Worm (Caenorhabditis elegans) whole organism, L2 larva: ENCODE data around the gene mks-1.

Experiments
- egl-27 ChIP-seq: sonication (generic microtip); optimal IDR thresholded peaks from 3 replicates; lab custom pipeline; 2017; ENCODE audit warnings: missing biosample characterization, missing genetic modification reagents, missing genetic modification characterization
- elt-1 ChIP-seq: fragments of 150-350 bp; optimal IDR thresholded peaks from 2 replicates; lab custom pipeline; 2014; ENCODE audit warnings: missing biosample characterization, missing genetic modification characterization
- elt-3 ChIP-seq: sonication (generic microtip); optimal IDR thresholded peaks from 2 replicates; lab custom pipeline; 2017; ENCODE audit warnings: missing biosample characterization, missing genetic modification characterization
- fos-1 ChIP-seq: fragments of 150-350 bp; optimal IDR thresholded peaks from 2 replicates; lab custom pipeline; 2014; ENCODE audit warnings: missing biosample characterization, missing genetic modification characterization
- lin-11 ChIP-seq: fragments of 150-350 bp; sonication (generic microtip); optimal IDR thresholded peaks from 2 replicates; lab custom pipeline; 2014; ENCODE audit warnings: missing biosample characterization, missing genetic modification characterization, inconsistent platforms, mixed read lengths
- lin-39 ChIP-seq: fragments of 150-350 bp; optimal IDR thresholded peaks from 2 replicates; lab custom pipeline; 2014; ENCODE audit warnings: missing biosample characterization, missing genetic modification reagents, missing genetic modification characterization
- lsy-2 ChIP-seq, 2 experiments: fragments of 150-350 bp in 1 of 2; sonication (generic microtip) in 1 of 2; optimal IDR thresholded peaks; 2 replicates each; lab custom pipeline; 2014 to 2017; ENCODE audit warnings: missing biosample characterization in 2 of 2, missing genetic modification characterization in 2 of 2
- nhr-237 ChIP-seq: fragments of 150-350 bp; optimal IDR thresholded peaks from 2 replicates; lab custom pipeline; 2014; ENCODE audit warnings: missing biosample characterization, missing genetic modification characterization
- nhr-25 ChIP-seq: fragments of 150-350 bp; sonication (generic microtip); optimal IDR thresholded peaks from 3 replicates; lab custom pipeline; 2014; ENCODE audit warnings: missing biosample characterization, missing genetic modification characterization
- unc-39 ChIP-seq: fragments of 150-350 bp; optimal IDR thresholded peaks from 2 replicates; lab custom pipeline; 2014; ENCODE audit warnings: missing biosample characterization, missing genetic modification characterization
- unc-62 ChIP-seq: fragments of 150-350 bp; optimal IDR thresholded peaks from 2 replicates; lab custom pipeline; 2014; ENCODE audit warnings: missing biosample characterization, missing genetic modification reagents, missing genetic modification characterization
- zag-1 ChIP-seq: fragments of 150-350 bp; optimal IDR thresholded peaks from 2 replicates; lab custom pipeline; 2014; ENCODE audit warnings: missing biosample characterization, missing genetic modification characterization

DNA sequence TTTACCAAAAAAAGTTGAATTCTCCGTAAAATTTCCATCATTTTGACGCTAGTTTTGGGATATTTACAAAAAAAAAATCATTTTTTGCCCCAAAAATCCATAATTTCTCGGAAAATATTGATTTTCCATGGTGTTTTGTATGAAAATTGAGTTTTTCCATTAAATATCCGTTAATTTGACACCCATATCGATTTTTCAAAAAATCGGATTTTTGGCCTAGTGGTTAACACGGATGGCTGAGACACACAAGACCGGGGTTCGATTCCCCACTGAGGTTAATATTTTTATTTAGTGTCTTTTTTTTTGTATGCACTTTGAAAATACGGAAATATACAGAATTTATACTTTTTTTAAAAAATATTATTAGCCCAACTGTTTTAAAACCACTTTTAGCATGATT is 848 bp upstream of the mks-1 start:
- TF ChIP-seq elt-3 (tag; lab: Kevin White, UChicago) = no peak
- TF ChIP-seq nhr-25 (tag; lab: Kevin White, UChicago) = no peak
- no peak for TF ChIP-seq fos-1
- no peak for TF ChIP-seq unc-39 (tag; lab: Kevin White, UChicago)
- no peak for TF ChIP-seq nhr-237 (tag; lab: Kevin White, UChicago)
- TF ChIP-seq egl-27 (tag; lab: Kevin White, UChicago) = no peak
- no peak for TF ChIP-seq unc-62 (GFP tag; lab: Kevin White, UChicago)
- TF ChIP-seq lsy-2 (tag; optimal IDR thresholded peaks at IDR 0.05; lab: Kevin White, UChicago) = no peak
- TF ChIP-seq zag-1 = no peak
- TF ChIP-seq elt-1 (tag; lab: Kevin White, UChicago) = no peak
- no peak for TF ChIP-seq lin-11
- no peak for TF ChIP-seq lin-39
